Worm (Caenorhabditis elegans): ENCODE data around the gene C52B9.8.

DNA sequence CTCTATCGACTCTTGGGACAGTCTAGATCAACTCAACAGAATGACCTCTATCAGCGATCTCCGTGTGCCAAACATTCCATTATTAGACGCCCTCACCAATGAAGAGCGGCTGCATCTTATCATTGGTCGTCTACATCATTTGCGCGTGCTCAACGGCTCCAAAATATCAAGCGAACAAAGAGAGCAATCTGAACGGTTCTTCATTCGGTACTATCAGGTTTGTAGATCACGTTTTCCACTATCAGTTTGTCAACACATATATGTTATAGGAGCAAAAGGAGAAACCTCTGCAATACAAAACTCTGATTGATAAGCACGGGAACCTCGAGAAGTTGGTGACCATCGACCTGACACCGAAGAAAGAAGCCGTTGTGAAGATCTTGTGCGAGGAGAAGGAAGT lies 43.2 kb downstream of the C52B9.8 start:
- no peak for TF ChIP-seq ama-1 (optimal IDR thresholded peaks at IDR 0.05)
- TF ChIP-seq pes-1 (GFP tag; IDR thresholded peaks at IDR 0.05) = no peak
- TF ChIP-seq hmbx-1 (tag; optimal IDR thresholded peaks at IDR 0.05) = no peak
- TF ChIP-seq B0310.2 (tag; optimal IDR thresholded peaks at IDR 0.05) = no peak
- no peak for TF ChIP-seq hnd-1 (tag; optimal IDR thresholded peaks at IDR 0.05)
- TF ChIP-seq flt-1 (GFP tag; IDR thresholded peaks at IDR 0.05) = no peak
- TF ChIP-seq tra-4 (tag; optimal IDR thresholded peaks at IDR 0.05) = no peak
- no peak for TF ChIP-seq tbx-37 (GFP tag; conservative IDR thresholded peaks at IDR 0.05)
- no peak for TF ChIP-seq scrt-1 (GFP tag; IDR thresholded peaks at IDR 0.05)

All from whole organism, early embryonic.